Worm (Caenorhabditis elegans) whole organism, dauer: ENCODE data around the gene lrpr-1.

Source experiments
- unc-62 ChIP-seq: sonication (generic microtip); optimal IDR thresholded peaks from 2 replicates; lab custom pipeline; 2017; ENCODE audit warnings: missing biosample characterization, missing genetic modification reagents, missing genetic modification characterization

The lrpr-1 gene

DNA sequence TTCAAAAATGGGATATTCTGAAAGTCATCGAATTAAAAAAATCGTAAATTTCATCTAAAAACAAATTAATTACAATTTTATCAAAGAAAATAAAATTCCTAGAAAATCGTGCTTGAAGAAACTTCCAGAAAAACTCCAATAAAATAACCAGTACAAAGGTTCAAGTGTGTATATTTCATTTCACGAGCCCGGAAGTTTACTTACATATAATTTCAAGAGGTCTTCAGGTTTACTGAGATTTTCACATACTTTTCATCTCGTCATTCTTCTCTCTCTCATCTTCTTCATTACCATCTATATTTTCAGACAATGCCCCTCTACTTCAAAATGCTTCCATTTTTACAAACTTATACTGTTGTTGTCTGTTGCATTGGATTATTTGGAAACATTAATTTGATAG lies 4.5 kb upstream of the lrpr-1 start, which contains the start of gene srsx-18:
Gene srsx-18 (plus strand): TSS at position 301 of the 400 bp plus-strand sequence.
- no peak for TF ChIP-seq unc-62 (GFP tag; lab: Kevin White, UChicago)

DNA sequence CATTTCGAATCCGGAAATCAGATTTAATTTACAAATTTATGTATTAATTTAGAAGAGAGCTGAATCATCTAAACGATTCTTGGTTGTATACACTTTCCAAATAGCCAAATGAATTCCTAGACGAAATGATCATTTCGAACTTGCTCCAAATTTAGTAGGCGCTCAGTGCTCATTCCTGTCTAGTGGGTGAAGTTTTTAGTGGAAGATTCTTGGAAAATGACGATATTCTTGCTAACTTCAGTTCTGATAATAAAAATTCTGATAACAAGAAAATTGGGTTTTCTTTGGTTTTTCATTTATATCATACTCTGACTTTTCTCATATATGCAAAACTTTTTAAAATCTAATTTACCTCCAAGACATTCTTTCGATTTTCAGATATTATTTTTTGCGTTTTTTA lies 4.1 kb upstream of the lrpr-1 start:
- TF ChIP-seq unc-62 (GFP tag; lab: Kevin White, UChicago): no peak

DNA sequence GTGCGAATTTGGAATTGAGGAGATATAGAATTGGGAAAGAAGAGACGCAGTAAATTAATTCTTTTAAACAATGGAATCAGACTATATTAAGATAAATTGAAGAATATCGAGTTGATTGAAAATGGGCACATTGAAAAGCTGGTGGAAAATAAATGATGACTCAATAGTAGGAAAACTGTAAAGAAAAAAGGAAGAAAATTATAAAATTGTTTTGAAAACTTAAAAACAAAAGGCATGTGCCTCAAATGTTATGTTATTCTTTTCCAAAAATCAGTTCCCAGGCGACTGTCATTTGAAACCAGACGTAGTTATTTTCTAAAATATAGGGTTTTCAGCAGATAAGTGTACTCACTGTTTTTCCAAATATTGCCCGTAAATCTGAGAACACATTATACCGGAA lies 2.2 kb upstream of the lrpr-1 start, which contains the start of gene C04E6.12:
Gene C04E6.12 (minus strand): TSS at position 101 of the 400 bp plus-strand sequence.
- no peak for TF ChIP-seq unc-62 (GFP tag; lab: Kevin White, UChicago)

DNA sequence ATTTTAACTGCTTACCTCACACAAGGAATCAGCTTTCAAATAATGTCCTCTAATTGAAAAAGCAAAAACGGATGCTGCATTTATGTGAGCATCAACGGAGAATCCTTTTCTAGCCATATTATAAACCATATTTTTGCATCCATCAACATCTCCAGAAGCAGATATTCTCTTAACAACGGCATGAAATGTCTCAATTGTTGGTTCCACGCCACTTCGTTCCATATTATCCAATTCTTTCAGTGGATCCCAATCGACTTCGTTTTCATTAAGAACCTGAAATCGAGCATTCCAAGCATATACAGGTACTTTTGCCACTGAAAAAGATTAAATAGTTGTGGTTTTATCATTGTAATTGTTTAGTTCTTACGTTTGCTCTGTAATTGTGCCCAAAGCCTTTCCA lies 829 bp downstream of the lrpr-1 start:
- no peak for TF ChIP-seq unc-62 (GFP tag; lab: Kevin White, UChicago)

DNA sequence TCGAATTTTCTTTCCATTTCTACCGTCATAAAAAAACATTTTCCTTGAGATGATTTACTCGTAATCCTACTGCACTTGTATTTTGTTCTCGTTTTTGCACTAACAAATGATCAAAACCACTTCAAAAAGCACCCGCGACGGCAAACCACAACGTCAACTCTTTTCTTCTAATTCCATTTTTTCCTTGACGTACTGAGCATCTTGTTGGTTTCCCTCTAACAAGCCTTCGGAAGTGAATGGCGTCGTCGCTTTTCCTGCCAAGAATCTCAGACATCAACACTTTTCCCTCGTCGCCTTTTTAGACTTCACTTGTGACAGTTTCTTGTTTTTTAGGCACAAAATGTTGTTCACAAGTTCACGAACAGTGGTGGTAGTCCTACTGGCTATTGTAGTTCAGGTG lies 5.3 kb downstream of the lrpr-1 start, which contains the start of gene C04E6.13:
Gene C04E6.13 (plus strand): TSS at position 301 of the 400 bp plus-strand sequence.
- TF ChIP-seq unc-62 (GFP tag; lab: Kevin White, UChicago): no peak

DNA sequence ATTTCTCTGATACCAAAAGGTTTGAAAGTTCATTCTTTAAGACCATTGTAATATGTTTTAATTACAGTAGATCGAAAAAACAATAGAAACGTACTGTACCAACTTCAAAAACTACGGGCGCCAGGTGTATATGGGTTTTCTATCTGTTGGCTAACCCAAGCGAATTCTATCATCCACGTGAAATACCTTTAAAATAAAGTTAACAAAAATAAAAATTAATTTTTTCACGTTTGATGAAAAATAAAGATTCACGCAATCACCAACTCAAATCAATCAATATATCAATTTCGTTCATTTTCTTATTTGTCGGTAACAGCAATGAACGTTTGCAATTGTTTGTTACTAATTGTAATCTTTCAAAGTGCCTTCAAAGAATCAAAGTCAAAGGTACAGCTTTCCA lies 10.6 kb downstream of the lrpr-1 start, which contains the start of gene C04E6.4:
Gene C04E6.4 (plus strand): TSS at position 301 of the 400 bp plus-strand sequence.
- TF ChIP-seq unc-62 (GFP tag; lab: Kevin White, UChicago): no peak

DNA sequence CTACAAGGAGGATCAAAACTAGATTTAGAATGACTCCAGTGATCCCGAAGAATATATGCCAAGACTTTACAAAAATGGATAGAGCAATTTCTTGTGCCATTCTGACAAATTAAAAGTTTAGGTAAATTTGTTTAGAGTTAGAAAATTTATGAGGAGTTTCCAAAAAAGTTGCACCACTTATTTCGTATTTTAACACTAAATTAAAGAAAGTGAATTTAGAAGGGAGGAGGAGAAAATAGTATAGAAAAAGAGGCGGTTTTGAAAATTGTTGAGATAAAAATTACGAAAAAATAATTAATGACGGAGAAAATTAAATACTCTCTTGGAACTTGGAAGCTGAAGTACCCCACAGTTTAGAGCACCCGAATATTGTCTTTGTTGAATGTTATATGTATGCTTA lies 11.4 kb downstream of the lrpr-1 start, which contains the start of gene srd-15:
Gene srd-15 (minus strand): TSS at position 101 of the 400 bp plus-strand sequence.
- TF ChIP-seq unc-62 (GFP tag; lab: Kevin White, UChicago): no peak

DNA sequence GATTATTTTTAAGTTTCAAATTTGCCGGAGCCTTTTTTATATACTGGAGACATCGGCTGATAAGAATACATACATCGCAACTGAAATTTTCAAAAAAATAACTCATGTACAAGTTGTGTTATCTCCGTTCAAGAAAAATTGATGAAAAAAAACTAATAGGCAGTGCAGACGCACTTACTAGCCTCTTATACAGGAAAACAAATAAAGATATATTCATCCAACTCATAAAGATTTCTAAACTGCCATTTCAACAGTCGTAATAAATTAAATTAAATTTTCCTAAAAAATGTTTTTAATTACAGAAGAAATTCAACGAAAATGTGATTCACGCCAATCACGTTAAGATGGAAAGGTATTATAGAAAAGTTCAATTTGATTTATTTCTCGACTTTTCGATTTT lies 15.9 kb downstream of the lrpr-1 start, which contains the start of gene C04E6.5:
Gene C04E6.5 (plus strand): TSS at position 301 of the 400 bp plus-strand sequence.
- TF ChIP-seq unc-62 (GFP tag; lab: Kevin White, UChicago): no peak

DNA sequence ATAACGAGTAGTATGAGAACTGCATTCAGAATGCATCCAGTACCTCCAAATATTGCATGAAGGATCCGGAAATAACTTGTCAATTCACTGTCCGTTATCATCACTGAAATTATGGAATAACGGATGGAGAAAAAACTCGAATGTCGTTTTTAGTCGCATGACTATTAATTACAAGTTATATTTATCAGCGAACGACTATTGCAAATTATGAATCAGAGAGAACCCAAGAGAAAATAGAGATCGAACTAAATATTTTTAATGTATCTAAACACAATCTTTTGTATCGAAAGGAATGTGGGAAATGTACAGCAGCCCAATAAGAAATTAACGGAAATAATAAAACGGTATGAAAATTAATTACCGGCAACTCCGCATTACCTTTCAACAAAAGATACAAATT lies 17.8 kb downstream of the lrpr-1 start, which contains the start of gene srd-16:
Gene srd-16 (minus strand): TSS at position 101 of the 400 bp plus-strand sequence.
- no peak for TF ChIP-seq unc-62 (GFP tag; lab: Kevin White, UChicago)

DNA sequence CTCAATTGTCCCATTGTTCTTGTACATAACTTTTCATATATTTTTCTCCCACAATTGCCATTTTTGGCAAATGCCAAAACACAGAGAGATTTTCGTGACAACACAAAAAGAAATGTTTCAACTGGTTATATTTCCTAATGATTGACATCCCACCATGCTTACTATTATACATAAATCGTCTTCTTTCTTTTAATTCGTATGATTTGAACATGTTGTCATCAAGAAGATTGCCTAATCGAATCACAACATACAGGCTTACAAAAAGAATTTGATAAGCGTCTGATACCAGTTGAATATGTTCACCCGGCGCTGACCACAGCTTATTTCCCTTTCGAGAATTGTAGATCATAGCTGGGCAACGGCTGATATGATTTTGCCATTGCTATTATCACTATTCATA lies 22.7 kb downstream of the lrpr-1 start, which contains the start of gene grd-9:
Gene grd-9 (plus strand): TSS at position 301 of the 400 bp plus-strand sequence.
- TF ChIP-seq unc-62 (GFP tag; lab: Kevin White, UChicago): no peak

DNA sequence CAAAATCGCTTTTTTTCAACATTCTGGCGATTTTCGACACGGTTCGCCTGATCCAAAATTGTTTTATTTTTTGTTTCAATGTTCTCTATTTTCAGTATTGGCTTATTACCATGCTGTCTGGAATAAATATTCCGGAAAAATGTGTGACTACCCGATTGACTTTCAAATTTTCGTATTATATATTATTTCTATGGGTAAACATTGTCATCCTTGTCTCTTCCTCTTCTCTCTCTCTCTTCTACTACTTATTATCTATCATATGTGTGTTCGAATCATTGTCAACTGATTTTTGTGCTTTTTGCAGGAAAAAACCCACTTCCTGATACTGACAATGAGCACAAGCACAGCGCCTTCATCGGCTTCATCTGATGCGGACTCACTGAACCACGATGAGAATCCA lies 24.7 kb downstream of the lrpr-1 start, which contains the start of gene C04E6.7:
Gene C04E6.7 (plus strand): TSS at position 301 of the 400 bp plus-strand sequence.
- no peak for TF ChIP-seq unc-62 (GFP tag; lab: Kevin White, UChicago)

DNA sequence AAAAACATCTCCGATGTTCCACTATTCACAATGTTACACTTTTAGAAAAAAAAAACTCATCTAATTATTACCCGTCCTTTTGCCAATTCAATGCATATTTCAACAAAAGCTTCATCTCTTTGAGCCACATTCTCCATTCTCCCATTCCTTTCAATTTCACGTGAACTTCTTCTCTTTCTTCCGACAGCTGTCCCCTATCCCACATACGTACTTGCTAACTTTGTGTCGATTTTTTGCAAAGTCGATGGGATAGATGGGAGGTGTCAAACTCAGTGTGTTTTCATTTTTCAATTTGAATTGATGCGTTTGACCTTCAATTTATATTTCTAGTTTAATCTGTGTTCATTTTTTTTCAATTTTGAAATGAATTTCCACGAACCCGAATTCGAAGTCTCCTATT lies 26.5 kb downstream of the lrpr-1 start:
- no peak for TF ChIP-seq unc-62 (GFP tag; lab: Kevin White, UChicago)

DNA sequence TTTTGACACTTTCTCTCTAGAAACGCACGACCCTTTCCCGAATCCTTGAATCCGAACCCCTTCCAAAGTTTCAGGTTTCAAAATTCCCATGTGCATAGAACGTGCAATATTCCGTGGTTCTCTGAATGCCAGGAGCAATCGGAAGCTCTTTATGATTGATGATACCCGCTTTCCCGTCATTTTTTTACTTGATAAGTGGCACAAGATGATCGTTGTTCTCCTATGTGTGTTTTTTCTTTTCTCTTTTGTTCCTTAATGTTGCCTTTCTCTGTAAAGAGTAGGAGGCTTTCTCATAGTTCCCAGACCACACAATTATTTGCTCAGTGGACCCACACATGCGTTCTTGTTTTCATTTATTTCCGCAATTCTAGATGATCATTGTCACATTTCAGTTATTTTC lies 28.9 kb downstream of the lrpr-1 start:
- TF ChIP-seq unc-62 (GFP tag; lab: Kevin White, UChicago): no peak

DNA sequence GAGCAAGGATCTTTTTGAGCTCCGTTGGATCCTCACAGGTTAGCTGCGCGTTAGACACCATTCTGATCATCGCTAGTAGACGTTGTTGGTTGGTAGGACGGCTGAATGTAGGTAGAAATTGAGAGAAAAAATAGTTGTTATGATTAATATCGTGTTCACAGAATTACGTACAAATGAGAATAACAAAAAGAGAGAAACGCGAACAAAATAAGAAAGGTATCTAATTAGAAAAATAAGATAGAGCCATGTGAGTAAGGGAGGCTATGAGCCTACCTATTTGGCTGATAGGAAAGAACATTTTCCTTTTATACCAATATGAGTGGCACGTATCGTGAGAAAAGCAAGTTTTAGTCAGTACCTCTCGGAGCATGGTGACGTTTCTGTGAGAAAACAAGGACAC lies 34.0 kb downstream of the lrpr-1 start, which contains the start of gene C04E6.8:
Gene C04E6.8 (minus strand): TSS at position 101 of the 400 bp plus-strand sequence.
- no peak for TF ChIP-seq unc-62 (GFP tag; lab: Kevin White, UChicago)

DNA sequence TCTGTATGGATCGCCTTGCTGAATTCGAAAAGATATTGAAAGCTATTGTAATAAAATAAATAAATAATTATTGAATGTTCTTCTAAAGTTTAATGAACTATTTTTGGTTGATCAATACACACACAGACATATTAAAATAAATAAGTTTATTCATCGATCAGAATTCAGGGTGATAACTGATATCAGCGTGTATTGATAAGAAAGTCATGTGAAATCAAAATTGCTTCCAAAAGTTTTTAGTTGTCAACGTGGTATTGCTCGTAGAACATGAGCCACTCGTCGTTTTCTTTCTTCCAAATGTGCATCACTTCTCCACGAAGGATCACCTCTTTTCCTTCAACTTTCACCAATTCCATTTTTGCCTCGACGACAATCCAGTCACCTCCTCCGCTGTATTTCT lies 35.3 kb downstream of the lrpr-1 start:
- no peak for TF ChIP-seq unc-62 (GFP tag; lab: Kevin White, UChicago)

DNA sequence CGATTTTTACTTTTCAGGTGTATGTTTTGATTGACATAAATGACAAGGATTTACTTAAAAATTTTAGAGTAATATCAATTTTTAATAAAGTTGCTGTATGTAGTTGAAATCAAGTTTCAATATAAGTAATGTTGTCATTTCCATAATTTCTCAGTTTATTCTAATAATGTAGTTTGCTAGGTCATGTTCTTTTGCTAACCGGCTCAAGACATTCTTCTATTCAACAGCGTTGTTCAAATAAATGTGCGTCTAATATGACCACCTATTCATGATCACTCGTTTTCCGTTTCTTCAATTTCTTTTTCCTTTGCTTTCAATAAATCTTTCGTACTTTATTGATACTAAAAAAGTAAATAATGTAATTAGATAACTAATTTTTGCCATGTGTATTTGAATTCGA lies 37.6 kb downstream of the lrpr-1 start, which contains the start of gene C02G6.3:
Gene C02G6.3 (plus strand): TSS at position 301 of the 400 bp plus-strand sequence.
- TF ChIP-seq unc-62 (GFP tag; lab: Kevin White, UChicago): no peak

DNA sequence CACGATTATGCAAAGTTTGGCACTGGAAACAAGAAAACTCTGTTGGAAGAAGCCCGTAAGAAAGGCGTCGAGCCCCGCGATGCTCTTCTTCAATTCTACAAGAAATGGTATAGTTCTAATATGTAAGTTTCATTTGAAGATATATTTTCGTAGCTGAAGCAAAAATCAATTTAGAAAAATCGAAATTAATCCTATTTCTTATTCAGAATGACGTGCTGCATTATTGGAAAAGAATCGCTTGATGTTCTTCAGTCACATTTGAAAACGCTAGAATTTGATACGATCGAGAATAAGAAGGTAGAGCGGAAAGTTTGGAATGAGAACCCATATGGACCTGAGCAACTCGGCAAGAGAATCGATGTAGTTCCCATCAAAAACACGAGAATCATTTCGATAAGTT lies 40.7 kb downstream of the lrpr-1 start:
- TF ChIP-seq unc-62 (GFP tag; lab: Kevin White, UChicago): no peak
